Fruit fly (Drosophila melanogaster): ENCODE results near the gene CG17350.

DNA sequence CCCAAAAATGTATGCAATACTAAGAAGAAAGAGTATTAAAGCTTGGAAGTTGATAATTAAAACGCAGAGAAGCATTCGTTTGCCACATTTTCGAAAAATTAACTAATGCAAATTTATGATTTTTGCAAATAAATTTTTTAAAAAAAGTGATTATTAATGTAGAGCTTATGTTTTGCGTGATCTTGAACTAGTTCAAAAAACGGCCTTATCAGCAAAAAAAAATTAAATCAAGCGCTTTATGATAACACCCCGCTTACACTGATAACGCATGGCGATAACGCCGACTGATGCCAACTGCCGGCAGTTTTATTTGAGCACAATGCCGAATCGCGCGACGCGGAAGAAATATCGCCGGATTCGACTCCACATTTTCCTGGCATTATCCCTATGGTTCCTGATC is 16.7 kb upstream of the CG17350 start, which contains the start of gene CG13086:
- TF ChIP-seq h (optimal IDR thresholded peaks at IDR 0.05) (no peak), psq (optimal IDR thresholded peaks at IDR 0.05) (no peak), Sin3A (optimal IDR thresholded peaks at IDR 0.05) (no peak), ttk (optimal IDR thresholded peaks at IDR 0.05) (no peak)

Measured in Kc167 (cell line).